Fruit fly (Drosophila melanogaster): Measurements from ENCODE around the gene Nrd1.

The Nrd1 gene

dm6 chrX:11856867-11857266 lies 11.8 kb downstream of the Nrd1 start:
- TF ChIP-seq Hr83 (GFP tag; optimal IDR thresholded peaks at IDR 0.05; ENCODE audit: poor library complexity, severe bottlenecking) = no peak

dm6 chrX:11855950-11856349 lies 12.7 kb downstream of the Nrd1 start:
- TF ChIP-seq CrebA (GFP tag; optimal IDR thresholded peaks at IDR 0.05; ENCODE audit: borderline replicate concordance) (no peak), N (GFP tag; optimal IDR thresholded peaks at IDR 0.05) (no peak), Rel (GFP tag; optimal IDR thresholded peaks at IDR 0.05) (no peak), Rel (tag; optimal IDR thresholded peaks at IDR 0.05) (peak; percentile 86), CG9705 (GFP tag; optimal IDR thresholded peaks at IDR 0.05) (no peak)

- no peak for TF ChIP-seq Abd-B (GFP tag; optimal IDR thresholded peaks at IDR 0.05)
- no peak for TF ChIP-seq usp (GFP tag; optimal IDR thresholded peaks at IDR 0.05)
- peak; percentile 61 for TF ChIP-seq h (GFP tag; optimal IDR thresholded peaks at IDR 0.05)
- no peak for TF ChIP-seq Vsx2 (GFP tag; optimal IDR thresholded peaks at IDR 0.05; ENCODE audit: partially characterized antibody)
- peak; percentile 45 for TF ChIP-seq br (GFP tag; optimal IDR thresholded peaks at IDR 0.05)
- TF ChIP-seq Jra (GFP tag; optimal IDR thresholded peaks at IDR 0.05) = peak; percentile 75
- TF ChIP-seq sv (GFP tag; optimal IDR thresholded peaks at IDR 0.05) = peak; percentile 22
- TF ChIP-seq CrebA (GFP tag; optimal IDR thresholded peaks at IDR 0.05; ENCODE audit: borderline replicate concordance) = no peak
- TF ChIP-seq CG9705 (GFP tag; optimal IDR thresholded peaks at IDR 0.05) = no peak
- TF ChIP-seq Sp1 (GFP tag; optimal IDR thresholded peaks at IDR 0.05) = peak; percentile 37
- TF ChIP-seq rgr (GFP tag; optimal IDR thresholded peaks at IDR 0.05) = no peak
- TF ChIP-seq ey (GFP tag; optimal IDR thresholded peaks at IDR 0.05) = peak; percentile 27
- peak; percentile 11 for TF ChIP-seq woc (GFP tag; optimal IDR thresholded peaks at IDR 0.05)
- TF ChIP-seq Hnf4 (GFP tag; optimal IDR thresholded peaks at IDR 0.05) = peak; percentile 68
- peak; percentile 20 for TF ChIP-seq dsf (GFP tag; optimal IDR thresholded peaks at IDR 0.05; ENCODE audit: borderline replicate concordance)
- no peak for TF ChIP-seq jim (GFP tag; optimal IDR thresholded peaks at IDR 0.05)
- TF ChIP-seq HLH106 (tag; optimal IDR thresholded peaks at IDR 0.05) = peak; percentile 23
- TF ChIP-seq psq (GFP tag; optimal IDR thresholded peaks at IDR 0.05) = peak; percentile 12
- TF ChIP-seq Rel (GFP tag; optimal IDR thresholded peaks at IDR 0.05) = no peak
- TF ChIP-seq Rel (tag; optimal IDR thresholded peaks at IDR 0.05) = peak; percentile 95
- peak in 1 of 2 experiments; percentile 43 for TF ChIP-seq foxo (GFP tag; optimal IDR thresholded peaks at IDR 0.05)
- no peak for TF ChIP-seq brk (GFP tag; optimal IDR thresholded peaks at IDR 0.05)
These were observed 13.8 kb downstream of the Nrd1 start, which contains the start of the genes CG10347 and ATP7 for dm6 chrX:11854758-11855465. CG10347 (minus strand) TSS chrX:11854931. ATP7 (plus strand) TSS chrX:11855022.

dm6 chrX:11852310-11852709 lies 16.4 kb downstream of the Nrd1 start, which contains the start of gene p24-1:
p24-1 (minus strand) TSS chrX:11852530.
- TF ChIP-seq Sp1 (GFP tag; optimal IDR thresholded peaks at IDR 0.05) (peak; percentile 33), fru (GFP tag; optimal IDR thresholded peaks at IDR 0.05) (peak; percentile 36), dmrt93B (GFP tag; optimal IDR thresholded peaks at IDR 0.05) (peak; percentile 29), Vsx2 (GFP tag; optimal IDR thresholded peaks at IDR 0.05; ENCODE audit: partially characterized antibody) (no peak), h (GFP tag; optimal IDR thresholded peaks at IDR 0.05) (peak; percentile 73), dl (GFP tag; optimal IDR thresholded peaks at IDR 0.05; ENCODE audit: insufficient read depth in 1 of 2, partially characterized antibody in 2 of 2) (no peak), dsf (GFP tag; optimal IDR thresholded peaks at IDR 0.05; ENCODE audit: borderline replicate concordance) (no peak), Hnf4 (GFP tag; optimal IDR thresholded peaks at IDR 0.05) (peak; percentile 86), Mio (GFP tag; optimal IDR thresholded peaks at IDR 0.05) (no peak), sage (GFP tag; optimal IDR thresholded peaks at IDR 0.05) (no peak), sv (GFP tag; optimal IDR thresholded peaks at IDR 0.05) (peak; percentile 24), Dif (GFP tag; optimal IDR thresholded peaks at IDR 0.05; ENCODE audit: partially characterized antibody) (no peak), lola (GFP tag; optimal IDR thresholded peaks at IDR 0.05) (no peak), Hr83 (GFP tag; optimal IDR thresholded peaks at IDR 0.05; ENCODE audit: poor library complexity, severe bottlenecking) (peak; percentile 91), N (GFP tag; optimal IDR thresholded peaks at IDR 0.05) (no peak), Myc (optimal IDR thresholded peaks at IDR 0.05) (peak; percentile 21), ey (GFP tag; optimal IDR thresholded peaks at IDR 0.05) (peak; percentile 41), CrebA (GFP tag; optimal IDR thresholded peaks at IDR 0.05; ENCODE audit: borderline replicate concordance) (no peak), brk (GFP tag; optimal IDR thresholded peaks at IDR 0.05) (no peak), Jra (GFP tag; optimal IDR thresholded peaks at IDR 0.05) (peak; percentile 55), Rel (GFP tag; optimal IDR thresholded peaks at IDR 0.05) (no peak), Rel (tag; optimal IDR thresholded peaks at IDR 0.05) (peak; percentile 54), foxo (GFP tag; optimal IDR thresholded peaks at IDR 0.05) (peak in 1 of 2 experiments; percentile 69), woc (GFP tag; optimal IDR thresholded peaks at IDR 0.05) (no peak), pan (optimal IDR thresholded peaks at IDR 0.05) (no peak), HLH106 (tag; optimal IDR thresholded peaks at IDR 0.05) (peak; percentile 36), Abd-B (GFP tag; optimal IDR thresholded peaks at IDR 0.05) (no peak), tai (GFP tag; optimal IDR thresholded peaks at IDR 0.05) (no peak), GATAd (GFP tag; optimal IDR thresholded peaks at IDR 0.05) (no peak), OdsH (GFP tag; optimal IDR thresholded peaks at IDR 0.05) (peak; percentile 34), usp (GFP tag; optimal IDR thresholded peaks at IDR 0.05) (no peak), CG9705 (GFP tag; optimal IDR thresholded peaks at IDR 0.05) (no peak), psq (GFP tag; optimal IDR thresholded peaks at IDR 0.05) (peak; percentile 50), CG32264 (GFP tag; optimal IDR thresholded peaks at IDR 0.05) (peak; percentile 25), jim (GFP tag; optimal IDR thresholded peaks at IDR 0.05) (no peak), Dfd (GFP tag; optimal IDR thresholded peaks at IDR 0.05) (no peak), br (GFP tag; optimal IDR thresholded peaks at IDR 0.05) (peak; percentile 53), rgr (GFP tag; optimal IDR thresholded peaks at IDR 0.05) (peak; percentile 75), Hr78 (GFP tag; optimal IDR thresholded peaks at IDR 0.05) (no peak)

Data from whole organism, wandering third instar larva.